Worm (Caenorhabditis elegans): Measurements from ENCODE around the gene fbxa-156.

The fbxa-156 gene

ce11 chrV:17921423-17921822, 24.8 kb upstream of the fbxa-156 start, which contains the start of gene E01B7.2 (continued):
- TF ChIP-seq athp-1 (tag; optimal IDR thresholded peaks at IDR 0.05) (no peak), madf-6 (GFP tag; IDR thresholded peaks at IDR 0.05) (peak; percentile 87), zim-3 (tag; optimal IDR thresholded peaks at IDR 0.05) (no peak), cebp-1 (GFP tag; IDR thresholded peaks at IDR 0.05) (no peak), cebp-1 (tag; optimal IDR thresholded peaks at IDR 0.05) (peak; percentile 40), pha-4 (tag; optimal IDR thresholded peaks at IDR 0.05) (peak; percentile 56), lag-1 (GFP tag; IDR thresholded peaks at IDR 0.05) (no peak), lin-26 (GFP tag; IDR thresholded peaks at IDR 0.05) (no peak), F37B4.10 (GFP tag; IDR thresholded peaks at IDR 0.05) (no peak), cebp-2 (GFP tag; IDR thresholded peaks at IDR 0.05) (no peak), efl-1 (GFP tag; optimal IDR thresholded peaks at IDR 0.05) (peak; percentile 88), egrh-3 (GFP tag; IDR thresholded peaks at IDR 0.05) (no peak), repo-1 (tag; optimal IDR thresholded peaks at IDR 0.05) (peak; percentile 6), ztf-6 (GFP tag; IDR thresholded peaks at IDR 0.05) (no peak), ets-4 (GFP tag; optimal IDR thresholded peaks at IDR 0.05) (no peak), nhr-179 (tag; optimal IDR thresholded peaks at IDR 0.05) (no peak), snpc-4 (GFP tag; optimal IDR thresholded peaks at IDR 0.05) (no peak), snpc-4 (tag; optimal IDR thresholded peaks at IDR 0.05) (peak in 3 of 4 experiments; percentile 3 to 60 (median 27)), Y56A3A.18 (GFP tag; IDR thresholded peaks at IDR 0.05) (no peak), let-526 (GFP tag; IDR thresholded peaks at IDR 0.05) (no peak), F57C9.4 (tag; optimal IDR thresholded peaks at IDR 0.05) (no peak), lin-35 (GFP tag; optimal IDR thresholded peaks at IDR 0.05) (peak; percentile 50 to 91 (median 78)), F57A8.1 (GFP tag; optimal IDR thresholded peaks at IDR 0.05) (no peak), B0019.2 (GFP tag; conservative IDR thresholded peaks at IDR 0.05) (no peak), egl-18 (GFP tag; IDR thresholded peaks at IDR 0.05) (no peak), F55B11.4 (tag; optimal IDR thresholded peaks at IDR 0.05; ENCODE audit: borderline replicate concordance, insufficient read depth) (no peak), hlh-12 (tag; optimal IDR thresholded peaks at IDR 0.05) (no peak), tbx-9 (tag; optimal IDR thresholded peaks at IDR 0.05; ENCODE audit: borderline replicate concordance) (no peak), sea-2 (GFP tag; IDR thresholded peaks at IDR 0.05) (no peak), nfya-2 (GFP tag; IDR thresholded peaks at IDR 0.05) (no peak), ztf-22 (GFP tag; optimal IDR thresholded peaks at IDR 0.05) (no peak), sptf-2 (GFP tag; optimal IDR thresholded peaks at IDR 0.05) (no peak), ztf-28 (GFP tag; IDR thresholded peaks at IDR 0.05) (no peak), F39B2.1 (GFP tag; IDR thresholded peaks at IDR 0.05) (no peak), unc-130 (GFP tag; optimal IDR thresholded peaks at IDR 0.05) (no peak), fkh-3 (tag; optimal IDR thresholded peaks at IDR 0.05) (no peak), hrde-1 (tag; optimal IDR thresholded peaks at IDR 0.05; ENCODE audit: borderline replicate concordance) (no peak), rpc-1 (optimal IDR thresholded peaks at IDR 0.05) (no peak), rpc-1 (tag; optimal IDR thresholded peaks at IDR 0.05) (no peak), ztf-25 (GFP tag; IDR thresholded peaks at IDR 0.05) (no peak), chd-7 (tag; optimal IDR thresholded peaks at IDR 0.05) (no peak)

ce11 chrV:17918726-17919125, 22.1 kb upstream of the fbxa-156 start, which contains the start of gene C06H5.8:
C06H5.8 (plus strand) TSS chrV:17919026.
- no peak for TF ChIP-seq ceh-27 (GFP tag; optimal IDR thresholded peaks at IDR 0.05)
- no peak for TF ChIP-seq bed-2 (GFP tag; IDR thresholded peaks at IDR 0.05)

Data from whole organism, young adult.